Worm (Caenorhabditis elegans) whole organism, L4/young adult: ENCODE data around the gene cab-1.

Source experiments
- W03F9.2 ChIP-seq: fragments of 150-350 bp; optimal IDR thresholded peaks from 2 replicates; lab custom pipeline; 2014; ENCODE audit warnings: missing biosample characterization, missing genetic modification characterization
- dao-5 ChIP-seq: sonication (generic microtip); optimal IDR thresholded peaks from 2 replicates; lab custom pipeline; 2016; ENCODE audit warnings: missing genotype, missing genetic modification characterization, moderate library complexity, missing compliant biosample characterization
- him-1 ChIP-seq: sonication (generic microtip); optimal IDR thresholded peaks from 2 replicates; lab custom pipeline; 2016; ENCODE audit warnings: missing genotype, missing genetic modification reagents, missing genetic modification characterization, missing compliant biosample characterization

Gene cab-1

DNA sequence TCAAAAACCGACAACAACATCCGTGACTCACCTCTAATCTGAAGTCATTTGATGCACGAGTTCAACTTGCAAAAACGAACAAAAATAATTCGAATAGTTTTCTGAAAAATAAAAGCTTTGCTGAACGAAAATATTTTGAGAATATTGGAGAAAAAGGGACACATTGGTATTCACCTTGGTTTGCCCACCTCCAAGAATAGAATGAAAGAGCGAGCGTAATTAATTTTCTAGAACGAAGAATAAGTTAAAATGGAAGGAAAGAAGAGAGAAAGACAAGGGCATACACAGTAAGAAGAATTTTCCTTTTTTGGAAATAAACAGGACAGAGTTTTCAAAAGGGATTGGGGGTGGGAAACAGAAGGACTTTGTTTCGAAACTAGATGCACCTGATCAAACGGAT is at the start of gene cab-1:
Gene cab-1, minus strand, starts transcription at position 101 of the 400 bp plus-strand sequence.
- TF ChIP-seq him-1 (no peak), dao-5 (tag; lab: Kevin White, UChicago) (no peak), W03F9.2 (tag; lab: Kevin White, UChicago) (no peak)

DNA sequence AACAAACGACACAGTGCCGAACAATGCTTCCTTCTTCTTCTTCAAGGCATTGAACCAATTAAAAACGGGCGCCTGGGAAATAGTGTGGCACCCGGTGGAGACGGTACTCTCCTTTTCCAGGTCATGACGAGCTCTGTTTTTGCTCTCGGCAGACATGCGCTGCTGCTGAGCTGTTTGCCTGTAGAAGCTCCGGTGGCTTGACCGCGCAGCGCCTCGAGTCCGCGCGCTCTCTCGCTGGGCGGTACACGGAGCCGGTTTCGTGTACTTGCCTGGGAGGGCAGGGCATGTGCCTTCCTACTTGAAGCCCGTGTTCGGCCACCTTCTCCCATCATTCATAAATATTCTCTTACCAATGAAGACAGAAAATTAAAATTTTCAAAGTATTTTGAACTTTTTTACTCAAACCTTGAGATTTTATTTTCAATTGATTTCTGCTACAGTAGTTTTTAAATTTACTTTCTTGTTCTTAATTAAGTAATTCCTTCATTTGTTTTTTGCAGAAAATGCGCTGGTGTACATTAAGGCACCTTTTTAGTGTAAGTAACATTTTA is 47.8 kb upstream of the cab-1 start, which contains the start of gene E01G6.1:
Gene E01G6.1, plus strand, starts transcription at position 501 of the 551 bp plus-strand sequence.
- no peak for TF ChIP-seq him-1
- TF ChIP-seq W03F9.2 (tag; lab: Kevin White, UChicago), result no peak
- TF ChIP-seq dao-5 (tag; lab: Kevin White, UChicago), result no peak

- TF ChIP-seq dao-5 (tag; lab: Kevin White, UChicago) (no peak), W03F9.2 (tag; lab: Kevin White, UChicago) (no peak), him-1 (no peak)
Measured at ce11 chrX:12256594-12257048, 43.9 kb upstream of the cab-1 start, which contains the start of gene E01G6.2. E01G6.2 (plus strand) TSS chrX:12256644.

- TF ChIP-seq dao-5 (tag; lab: Kevin White, UChicago), result no peak
- TF ChIP-seq W03F9.2 (tag; lab: Kevin White, UChicago), result no peak
- no peak for TF ChIP-seq him-1
Measured at ce11 chrX:12252189-12252588, 39.5 kb upstream of the cab-1 start.

ce11 chrX:12248140-12248539 is 35.4 kb upstream of the cab-1 start:
- TF ChIP-seq him-1 (no peak), dao-5 (tag; lab: Kevin White, UChicago) (no peak), W03F9.2 (tag; lab: Kevin White, UChicago) (no peak)

- TF ChIP-seq W03F9.2 (tag; lab: Kevin White, UChicago) (no peak), him-1 (no peak), dao-5 (tag; lab: Kevin White, UChicago) (no peak)
Measured at ce11 chrX:12242902-12243301, 30.2 kb upstream of the cab-1 start.

DNA sequence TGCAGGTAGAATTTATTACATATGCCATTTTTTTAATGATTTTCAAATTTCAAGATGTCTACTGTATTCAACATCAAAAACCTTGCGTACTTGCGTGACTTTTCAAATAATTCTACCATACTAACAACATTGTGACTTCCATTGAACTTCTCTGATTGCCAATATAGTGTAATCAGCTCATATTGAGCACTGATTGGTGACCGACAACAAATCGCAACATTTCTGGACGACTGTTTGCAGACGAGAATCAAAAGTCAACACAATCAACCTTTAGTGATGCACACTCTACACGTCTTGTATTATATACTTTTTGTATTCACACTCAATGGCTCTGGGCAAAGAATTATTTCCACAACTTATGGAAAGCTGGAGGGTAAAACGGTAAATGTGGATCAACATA is 28.8 kb upstream of the cab-1 start, which contains the start of gene cest-3:
Gene cest-3, plus strand, starts transcription at position 190 of the 400 bp plus-strand sequence.
- TF ChIP-seq him-1 (no peak), W03F9.2 (tag; lab: Kevin White, UChicago) (no peak), dao-5 (tag; lab: Kevin White, UChicago) (no peak)

ce11 chrX:12235388-12235787 is 22.7 kb upstream of the cab-1 start, which contains the start of gene C23H4.6:
C23H4.6 (plus strand) TSS chrX:12235606.
- TF ChIP-seq W03F9.2 (tag; lab: Kevin White, UChicago) (no peak), him-1 (no peak), dao-5 (tag; lab: Kevin White, UChicago) (no peak)

DNA sequence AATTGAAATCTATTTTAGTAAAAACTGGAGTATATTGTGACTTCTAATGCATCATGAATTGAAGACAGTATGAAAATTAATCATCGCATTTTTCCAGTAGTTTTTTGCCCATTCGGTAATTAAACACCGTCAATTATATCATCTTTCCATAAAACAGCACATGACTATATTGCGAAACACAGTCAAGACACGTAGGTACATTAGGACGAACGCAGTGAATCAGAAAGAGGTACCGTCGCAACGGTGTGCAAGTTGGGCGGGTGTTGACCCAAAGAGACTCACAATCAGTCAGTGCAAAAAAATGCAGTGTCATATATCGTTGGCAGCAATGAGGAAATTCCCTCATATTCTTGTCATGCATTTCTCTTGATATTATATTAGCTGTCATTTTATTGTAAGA is 21.7 kb upstream of the cab-1 start:
- TF ChIP-seq W03F9.2 (tag; lab: Kevin White, UChicago) (no peak), dao-5 (tag; lab: Kevin White, UChicago) (no peak), him-1 (no peak)

- TF ChIP-seq W03F9.2 (tag; lab: Kevin White, UChicago) (no peak), dao-5 (tag; lab: Kevin White, UChicago) (no peak), him-1 (no peak)
Measured at ce11 chrX:12230357-12230756, 17.7 kb upstream of the cab-1 start.

- TF ChIP-seq W03F9.2 (tag; lab: Kevin White, UChicago) (no peak), him-1 (no peak)
Measured at ce11 chrX:12229651-12230050, 16.9 kb upstream of the cab-1 start, which contains the start of gene cest-7. cest-7 (plus strand) TSS chrX:12229951.

DNA sequence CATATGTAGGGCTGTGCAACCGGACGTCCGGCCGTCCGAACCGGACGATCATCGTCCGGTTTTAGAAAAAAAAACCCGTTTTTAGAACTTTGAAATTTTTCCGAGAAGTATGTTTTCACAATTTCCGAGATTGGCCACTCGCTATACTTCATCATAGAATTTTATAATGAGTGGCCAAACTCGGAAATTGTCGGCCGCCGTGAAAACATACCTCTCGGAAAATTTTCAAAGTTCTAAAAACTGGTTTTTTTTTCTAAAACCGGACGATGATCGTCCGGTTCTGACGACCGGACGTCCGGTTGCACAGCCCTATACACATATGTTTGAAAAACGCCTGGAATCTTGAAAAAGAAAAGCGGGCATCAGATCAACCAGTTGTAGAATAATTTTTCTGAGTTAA is 14.4 kb upstream of the cab-1 start:
- TF ChIP-seq W03F9.2 (tag; lab: Kevin White, UChicago) (no peak), dao-5 (tag; lab: Kevin White, UChicago) (no peak), him-1 (no peak)

ce11 chrX:12225970-12226369 is 13.3 kb upstream of the cab-1 start, which contains the start of gene cest-9.1:
cest-9.1 (plus strand) TSS chrX:12226182.
- TF ChIP-seq dao-5 (tag; lab: Kevin White, UChicago), result no peak

DNA sequence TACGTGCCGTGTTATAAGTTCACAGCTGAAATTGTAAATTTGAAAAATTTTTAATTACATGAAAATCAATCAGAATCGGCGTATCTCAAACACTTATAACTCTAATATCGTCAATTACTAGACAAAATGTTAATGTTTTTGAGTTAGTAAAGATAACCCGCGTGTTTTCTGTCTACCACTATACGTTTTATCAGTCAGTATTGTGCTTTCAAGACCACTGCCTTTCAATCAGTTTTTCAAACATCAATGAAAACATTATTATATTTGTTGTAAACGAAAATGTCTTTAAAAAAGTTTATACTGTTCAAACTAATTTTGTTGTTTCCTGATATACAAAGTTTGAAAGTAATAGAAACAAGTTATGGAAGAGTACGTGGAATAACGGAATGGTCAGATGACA is 10.0 kb upstream of the cab-1 start:
- no peak for TF ChIP-seq dao-5 (tag; lab: Kevin White, UChicago)
- no peak for TF ChIP-seq him-1
- no peak for TF ChIP-seq W03F9.2 (tag; lab: Kevin White, UChicago)

ce11 chrX:12221817-12222216 is 9.1 kb upstream of the cab-1 start, which contains the start of gene cest-9.2:
cest-9.2 (plus strand) TSS chrX:12222117.
- TF ChIP-seq W03F9.2 (tag; lab: Kevin White, UChicago), result no peak
- TF ChIP-seq dao-5 (tag; lab: Kevin White, UChicago), result no peak
- no peak for TF ChIP-seq him-1
